Fruit fly (Drosophila melanogaster) whole organism, wandering third instar larva: ENCODE measurements around the gene Rab9Db.

Experiments
- Abd-B ChIP-seq: fragments of >200 bp; optimal IDR thresholded peaks from 2 replicates; lab custom pipeline; 2017; ENCODE audit warnings: missing biosample characterization, missing genetic modification characterization
- HLH106 ChIP-seq: fragments of 200-800 bp; optimal IDR thresholded peaks from 3 replicates; lab custom pipeline; 2019; ENCODE audit warnings: missing biosample characterization, mild to moderate bottlenecking, missing genetic modification characterization, moderate library complexity
- Myc ChIP-seq: fragments of >200 bp; optimal IDR thresholded peaks from 2 replicates; lab custom pipeline; 2017
- N ChIP-seq: fragments of >200 bp; optimal IDR thresholded peaks from 2 replicates; lab custom pipeline; 2018; ENCODE audit warnings: missing biosample characterization, missing external identifiers, missing genetic modification characterization
- Sp1 ChIP-seq: fragments of 200-800 bp; sonication (Bioruptor generic); optimal IDR thresholded peaks from 3 replicates; lab custom pipeline; 2019; ENCODE audit warnings: missing biosample characterization, mild to moderate bottlenecking, missing genetic modification characterization, moderate library complexity
- dsf ChIP-seq: sonication (Bioruptor generic); optimal IDR thresholded peaks from 2 replicates; lab custom pipeline; 2016; ENCODE audit warnings: missing biosample characterization, missing genetic modification characterization, borderline replicate concordance
- fru ChIP-seq: fragments of 200-800 bp; sonication (Bioruptor generic); optimal IDR thresholded peaks from 3 replicates; lab custom pipeline; 2016; ENCODE audit warnings: missing biosample characterization, mild to moderate bottlenecking, missing genetic modification characterization
- jim ChIP-seq: fragments of 175-275, 200-325 bp; sonication (Bioruptor generic); optimal IDR thresholded peaks from 2 replicates; lab custom pipeline; 2016; ENCODE audit warnings: missing biosample characterization, mild to moderate bottlenecking, missing genetic modification characterization
- pan ChIP-seq: fragments of >200 bp; optimal IDR thresholded peaks from 2 replicates; lab custom pipeline; 2017
- psq ChIP-seq: fragments of 200-800 bp; sonication (Bioruptor generic); optimal IDR thresholded peaks from 3 replicates; lab custom pipeline; 2017; ENCODE audit warnings: missing biosample characterization, mild to moderate bottlenecking, missing genetic modification characterization, moderate library complexity
- usp ChIP-seq: fragments of >200 bp; optimal IDR thresholded peaks from 2 replicates; lab custom pipeline; 2017; ENCODE audit warnings: missing biosample characterization, missing genetic modification characterization

DNA sequence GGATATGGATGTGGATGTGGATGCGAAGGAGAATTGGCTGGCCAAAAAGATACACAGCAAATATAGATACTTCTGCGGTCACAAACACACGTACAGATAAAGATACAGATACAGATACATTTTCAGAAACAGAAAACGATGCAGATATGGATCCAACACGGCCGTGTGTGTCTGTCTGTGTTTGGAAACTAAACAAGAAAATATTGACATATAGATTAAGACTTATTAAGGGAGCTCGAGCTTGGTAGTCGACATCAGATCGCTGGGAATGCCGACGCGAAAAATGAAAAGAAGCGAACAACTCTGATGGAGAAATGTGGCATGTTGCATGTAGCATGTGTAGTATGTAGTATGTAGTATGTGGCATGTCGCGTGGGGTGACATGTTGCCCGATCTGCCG, 41.0 kb downstream of the Rab9Db start:
- TF ChIP-seq dsf (no peak), pan (lab: Kevin White, UChicago) (no peak), Sp1 (GFP tag; lab: Kevin White, UChicago) (no peak), N (GFP tag; lab: Kevin White, UChicago) (no peak), psq (GFP tag; lab: Kevin White, UChicago) (no peak), Myc (no peak), usp (GFP tag; lab: Kevin White, UChicago) (no peak), jim (GFP tag; lab: Kevin White, UChicago) (no peak), fru (GFP tag; lab: Kevin White, UChicago) (no peak), Abd-B (GFP tag; lab: Kevin White, UChicago) (no peak), HLH106 (tag; lab: Kevin White, UChicago) (no peak)
